Worm (Caenorhabditis elegans): Measurements from ENCODE around the gene srt-40.

DNA sequence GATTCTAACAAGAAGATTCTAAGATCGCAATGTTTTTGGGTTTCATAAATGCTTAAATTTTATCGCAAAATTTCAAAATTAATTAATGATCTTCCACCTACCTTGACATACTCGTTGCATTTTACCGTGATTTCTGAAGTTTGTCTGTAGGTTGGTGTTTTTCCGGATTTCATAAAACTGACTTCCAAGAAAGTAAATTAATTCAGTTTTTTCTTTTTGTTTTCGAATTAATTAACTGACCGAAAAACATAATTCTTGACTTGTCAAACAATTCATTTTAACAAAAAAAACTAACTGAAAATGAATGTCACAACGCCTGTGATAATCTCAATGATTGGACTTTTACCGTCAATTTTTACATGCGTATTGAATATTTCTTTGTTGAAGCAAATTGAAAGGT lies 24.3 kb downstream of the srt-40 start, which contains the start of gene srbc-16:
- no peak for TF ChIP-seq unc-39 (tag; optimal IDR thresholded peaks at IDR 0.05)
- TF ChIP-seq nhr-237 (tag; optimal IDR thresholded peaks at IDR 0.05) = no peak
- no peak for TF ChIP-seq lsy-2 (tag; optimal IDR thresholded peaks at IDR 0.05)
- TF ChIP-seq ztf-11 (tag; optimal IDR thresholded peaks at IDR 0.05) = no peak
- TF ChIP-seq alr-1 (tag; optimal IDR thresholded peaks at IDR 0.05) = no peak
- TF ChIP-seq sma-3 (GFP tag; optimal IDR thresholded peaks at IDR 0.05) = no peak
- no peak for TF ChIP-seq skn-1 (tag; optimal IDR thresholded peaks at IDR 0.05)
- TF ChIP-seq unc-62 (GFP tag; optimal IDR thresholded peaks at IDR 0.05) = no peak
- no peak for TF ChIP-seq R02D3.7 (tag; optimal IDR thresholded peaks at IDR 0.05)
- TF ChIP-seq nhr-12 (tag; optimal IDR thresholded peaks at IDR 0.05) = no peak
- TF ChIP-seq nhr-11 (tag; optimal IDR thresholded peaks at IDR 0.05) = no peak
- no peak for TF ChIP-seq gmeb-1 (tag; optimal IDR thresholded peaks at IDR 0.05)
- TF ChIP-seq fos-1 (tag; optimal IDR thresholded peaks at IDR 0.05) = no peak
- TF ChIP-seq C34F6.9 (tag; optimal IDR thresholded peaks at IDR 0.05) = no peak
